In the genomic region with DNA sequence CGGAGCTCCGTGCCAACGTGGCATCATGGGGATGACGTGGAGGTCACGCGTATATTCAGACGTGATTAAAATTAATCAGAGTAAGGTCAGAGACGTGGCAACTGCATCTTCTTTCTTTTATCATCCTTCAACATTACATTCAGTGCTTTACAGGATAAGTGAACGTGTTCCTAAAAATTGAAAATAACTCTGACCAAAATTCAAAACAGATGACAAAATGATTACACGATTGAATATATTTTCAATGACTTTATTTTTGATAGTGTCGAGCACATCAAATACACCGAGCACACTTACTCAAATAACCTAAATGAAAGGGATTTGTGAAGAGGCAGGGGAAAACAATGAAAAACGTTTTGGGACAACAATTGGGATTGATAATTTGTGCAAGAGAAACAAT, we compare ENCODE assay signal across 2 worm cellular contexts.
TF ChIP-seq lines count a peak whose summit lies in the region.

A gene (minus strand): TSS at position 125 of the 400 bp plus-strand sequence.

TF ChIP-seq in whole organism, L4 larva, 104 proteins besides CTCF, POLR2A, EP300 and RAD21:
- no peak for TF ChIP-seq nhr-76 (tag; optimal IDR thresholded peaks at IDR 0.05; lab: Kevin White, UChicago)
- 0 out of 2 replicates have a peak, but pooled peaks have one; percentile 15 for TF ChIP-seq Y105C5A.15 (GFP tag; IDR thresholded peaks at IDR 0.05; lab: Robert Waterston, UW)
- peak; percentile 42 for TF ChIP-seq F49E8.2 (tag; optimal IDR thresholded peaks at IDR 0.05; lab: Kevin White, UChicago; ENCODE audit: borderline replicate concordance)
- no peak for TF ChIP-seq attf-4 (tag; optimal IDR thresholded peaks at IDR 0.05; lab: Kevin White, UChicago)
- TF ChIP-seq sdz-12 (GFP tag; optimal IDR thresholded peaks at IDR 0.05; lab: Kevin White, UChicago): no peak

TF ChIP-seq in whole organism, young adult, 124 proteins besides CTCF, POLR2A, EP300 and RAD21:
- no peak for TF ChIP-seq K11D2.4 (GFP tag; IDR thresholded peaks at IDR 0.05; lab: Robert Waterston, UW)
- TF ChIP-seq ceh-40 (GFP tag; IDR thresholded peaks at IDR 0.05; lab: Robert Waterston, UW): 0 out of 2 replicates have a peak, but pooled peaks have one; percentile 20
- 0 out of 2 replicates have a peak, but pooled peaks have one; percentile 8 for TF ChIP-seq Y79H2A.3 (GFP tag; conservative IDR thresholded peaks at IDR 0.05; lab: Robert Waterston, UW)
- TF ChIP-seq hrde-1 (tag; optimal IDR thresholded peaks at IDR 0.05; lab: Kevin White, UChicago; ENCODE audit: borderline replicate concordance): peak; percentile 91
- peak; percentile 15 for TF ChIP-seq xnd-1 (tag; optimal IDR thresholded peaks at IDR 0.05; lab: Kevin White, UChicago)
- TF ChIP-seq B0336.3 (GFP tag; IDR thresholded peaks at IDR 0.05; lab: Robert Waterston, UW): peak; percentile 33; the same call in 1 of the 2 replicates
- no peak for TF ChIP-seq ztf-18 (tag; optimal IDR thresholded peaks at IDR 0.05; lab: Kevin White, UChicago)
- peak in 1 of 2 experiments; percentile 26 for TF ChIP-seq rec-8 (tag; optimal IDR thresholded peaks at IDR 0.05; lab: Kevin White, UChicago)
- 0 out of 2 replicates have a peak, but pooled peaks have one; percentile 16 for TF ChIP-seq attf-6 (GFP tag; IDR thresholded peaks at IDR 0.05; lab: Robert Waterston, UW)
- TF ChIP-seq unc-130 (GFP tag; optimal IDR thresholded peaks at IDR 0.05; lab: Kevin White, UChicago): peak; percentile 38
- TF ChIP-seq tlf-1 (GFP tag; optimal IDR thresholded peaks at IDR 0.05; lab: Kevin White, UChicago): peak; percentile 40
- peak; percentile 31 for TF ChIP-seq him-1 (tag; optimal IDR thresholded peaks at IDR 0.05; lab: Kevin White, UChicago)
- TF ChIP-seq fkh-3 (tag; optimal IDR thresholded peaks at IDR 0.05; lab: Kevin White, UChicago): peak; percentile 6
- no peak for TF ChIP-seq ceh-58 (GFP tag; IDR thresholded peaks at IDR 0.05; lab: Robert Waterston, UW)
- TF ChIP-seq F49E8.2 (tag; optimal IDR thresholded peaks at IDR 0.05; lab: Kevin White, UChicago; ENCODE audit: insufficient read depth): peak; percentile 82
- no peak for TF ChIP-seq ama-1 (optimal IDR thresholded peaks at IDR 0.05; lab: Kevin White, UChicago)
- peak in 1 of 2 experiments; percentile 85 for TF ChIP-seq ama-1 (GFP tag; optimal IDR thresholded peaks at IDR 0.05; lab: Kevin White, UChicago)
- no peak for TF ChIP-seq snpc-4 (GFP tag; optimal IDR thresholded peaks at IDR 0.05; lab: Kevin White, UChicago)
- peak in 2 of 4 experiments; percentile 27 to 29 for TF ChIP-seq snpc-4 (tag; optimal IDR thresholded peaks at IDR 0.05; lab: Kevin White, UChicago)
- peak; percentile 57; the same call in 1 of the 2 replicates for TF ChIP-seq hsf-1 (GFP tag; IDR thresholded peaks at IDR 0.05; lab: Robert Waterston, UW)
- TF ChIP-seq F22D6.2 (tag; optimal IDR thresholded peaks at IDR 0.05; lab: Kevin White, UChicago): no peak
